Fruit fly (Drosophila melanogaster): ENCODE measurements around the gene CG13972.

CG13972 gene

DNA sequence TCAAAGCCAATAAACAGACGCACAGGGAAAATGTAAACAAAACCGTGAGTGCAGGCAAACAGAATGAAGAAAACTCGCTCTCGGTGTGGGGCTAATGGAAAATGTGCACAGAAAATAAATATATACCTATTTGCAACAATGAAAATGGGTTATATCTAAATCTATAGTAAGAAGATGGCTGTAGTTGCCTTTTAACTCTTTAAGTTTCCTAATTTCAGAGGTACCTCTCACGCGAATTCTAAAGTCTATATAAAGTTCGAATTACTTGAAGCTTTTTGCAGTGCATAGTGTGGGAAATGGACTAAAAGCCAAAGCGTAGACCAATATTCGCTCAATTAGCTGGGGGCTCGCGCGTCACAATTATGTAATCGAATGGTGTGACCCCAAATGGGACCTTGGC is 37.9 kb upstream of the CG13972 start (continued):
- TF ChIP-seq ERR (GFP tag; optimal IDR thresholded peaks at IDR 0.05) (peak; percentile 58), gce (GFP tag; IDR thresholded peaks at IDR 0.05) (peak; percentile 65; the same call in 2 of the 3 replicates), Dad (GFP tag; optimal IDR thresholded peaks at IDR 0.05) (peak; percentile 72), CG18619 (GFP tag; optimal IDR thresholded peaks at IDR 0.05) (peak; percentile 68), Ravus (GFP tag; IDR thresholded peaks at IDR 0.05) (peak; percentile 11; the same call in 1 of the 2 replicates), CG11247 (GFP tag; IDR thresholded peaks at IDR 0.05) (peak; percentile 68), CG6791 (GFP tag; IDR thresholded peaks at IDR 0.05; ENCODE audit: partially characterized antibody) (no peak), lbe (GFP tag; optimal IDR thresholded peaks at IDR 0.05) (no peak), CkIIα-i1 (GFP tag; IDR thresholded peaks at IDR 0.05) (0 out of 2 replicates have a peak, but pooled peaks have one; percentile 11), da (GFP tag; optimal IDR thresholded peaks at IDR 0.05) (no peak), bigmax (GFP tag; optimal IDR thresholded peaks at IDR 0.05) (no peak), luna (GFP tag; optimal IDR thresholded peaks at IDR 0.05) (no peak), CG18262 (tag; optimal IDR thresholded peaks at IDR 0.05) (peak; percentile 89), dimm (GFP tag; IDR thresholded peaks at IDR 0.05) (peak; percentile 73; the same call in 1 of the 2 replicates), CG3407 (GFP tag; optimal IDR thresholded peaks at IDR 0.05) (peak; percentile 71), br (optimal IDR thresholded peaks at IDR 0.05) (no peak), mirr (GFP tag; optimal IDR thresholded peaks at IDR 0.05) (no peak), ash1 (GFP tag; optimal IDR thresholded peaks at IDR 0.05) (no peak), Sry-β (GFP tag; optimal IDR thresholded peaks at IDR 0.05) (no peak), GATAe (GFP tag; conservative IDR thresholded peaks at IDR 0.05) (no peak), unc-4 (GFP tag; IDR thresholded peaks at IDR 0.05; ENCODE audit: partially characterized antibody) (no peak), gsb-n (tag; optimal IDR thresholded peaks at IDR 0.05) (peak; percentile 79), ci (GFP tag; IDR thresholded peaks at IDR 0.05) (peak; percentile 91), CG14667 (GFP tag; IDR thresholded peaks at IDR 0.05) (peak; percentile 73), Vsx1 (GFP tag; optimal IDR thresholded peaks at IDR 0.05) (peak; percentile 85), Dip3 (GFP tag; optimal IDR thresholded peaks at IDR 0.05) (peak; percentile 34), Myb (GFP tag; optimal IDR thresholded peaks at IDR 0.05) (peak; percentile 42), CG18011 (GFP tag; optimal IDR thresholded peaks at IDR 0.05) (peak; percentile 28), maf-S (GFP tag; optimal IDR thresholded peaks at IDR 0.05) (peak; percentile 58), CG12659 (GFP tag; optimal IDR thresholded peaks at IDR 0.05) (peak; percentile 69), CG10274 (GFP tag; optimal IDR thresholded peaks at IDR 0.05) (peak; percentile 52), slbo (GFP tag; IDR thresholded peaks at IDR 0.05) (peak; percentile 79), tap (tag; optimal IDR thresholded peaks at IDR 0.05) (peak; percentile 86), ap (GFP tag; IDR thresholded peaks at IDR 0.05) (peak; percentile 79), prd (optimal IDR thresholded peaks at IDR 0.05) (no peak), prd (GFP tag; IDR thresholded peaks at IDR 0.05) (peak; percentile 84), Neu2 (GFP tag; optimal IDR thresholded peaks at IDR 0.05; ENCODE audit: borderline replicate concordance) (no peak), Nf-YA (GFP tag; IDR thresholded peaks at IDR 0.05) (peak; percentile 59; the same call in 1 of the 2 replicates), CG1832 (GFP tag; optimal IDR thresholded peaks at IDR 0.05) (no peak), CG15073 (GFP tag; optimal IDR thresholded peaks at IDR 0.05) (no peak), Xbp1 (GFP tag; optimal IDR thresholded peaks at IDR 0.05) (peak; percentile 83), CG17802 (tag; optimal IDR thresholded peaks at IDR 0.05) (peak; percentile 54), CG7786 (GFP tag; optimal IDR thresholded peaks at IDR 0.05) (peak; percentile 69), CG9817 (tag; optimal IDR thresholded peaks at IDR 0.05) (peak; percentile 72), CG18599 (GFP tag; optimal IDR thresholded peaks at IDR 0.05) (peak; percentile 78), CG8388 (GFP tag; optimal IDR thresholded peaks at IDR 0.05) (peak; percentile 82), CG3726 (GFP tag; IDR thresholded peaks at IDR 0.05) (peak; percentile 77; the same call in 2 of the 3 replicates), ro (GFP tag; IDR thresholded peaks at IDR 0.05) (0 out of 2 replicates have a peak, but pooled peaks have one; percentile 33), Sin3A (optimal IDR thresholded peaks at IDR 0.05) (no peak), gro (GFP tag; optimal IDR thresholded peaks at IDR 0.05) (peak; percentile 42), Med (GFP tag) (peak; percentile 96), CG17186 (GFP tag; optimal IDR thresholded peaks at IDR 0.05) (peak; percentile 15)
